Worm (Caenorhabditis elegans) whole organism, dauer: ENCODE measurements around the gene spp-13.

ENCODE experiments used
- unc-62 ChIP-seq: sonication (generic microtip); optimal IDR thresholded peaks from 2 replicates; lab custom pipeline; 2017; ENCODE audit warnings: missing biosample characterization, missing genetic modification reagents, missing genetic modification characterization

The spp-13 gene

DNA sequence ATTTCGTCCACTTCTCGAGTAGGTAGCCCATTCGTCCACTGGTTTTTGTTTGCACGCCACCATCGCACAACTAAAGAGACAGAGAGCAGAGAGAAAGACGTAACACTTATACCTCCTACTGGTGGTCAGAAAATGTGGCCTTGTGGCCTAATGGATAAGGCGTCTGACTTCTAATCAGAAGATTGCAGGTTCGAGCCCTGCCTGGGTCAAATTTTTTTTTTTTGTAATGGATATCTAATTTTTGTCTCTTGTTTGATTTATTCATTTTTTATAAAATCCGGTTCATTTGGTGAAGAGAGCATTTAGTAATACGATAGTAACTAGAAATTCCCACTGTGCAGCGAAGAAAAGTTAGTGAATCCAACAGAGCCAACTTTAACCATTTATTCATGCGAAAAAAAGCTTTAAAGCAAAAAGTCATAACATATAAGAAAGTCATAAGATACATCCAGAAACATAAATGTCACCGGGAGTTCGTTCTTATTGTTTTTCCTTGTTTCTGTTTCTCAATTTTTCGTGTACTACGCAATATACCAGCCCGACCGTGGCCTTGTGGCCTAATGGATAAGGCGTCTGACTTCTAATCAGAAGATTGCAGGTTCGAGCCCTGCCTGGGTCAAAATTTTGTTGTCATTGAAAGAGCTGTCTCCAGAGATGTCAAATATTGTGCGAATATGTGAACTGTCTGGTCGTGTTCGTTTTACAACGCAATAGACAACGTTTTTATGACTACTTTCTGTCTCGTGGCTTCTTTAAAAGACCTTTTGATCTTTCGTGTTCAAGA is 32.1 kb downstream of the spp-13 start:
- TF ChIP-seq unc-62 (GFP tag; lab: Kevin White, UChicago), result no peak

DNA sequence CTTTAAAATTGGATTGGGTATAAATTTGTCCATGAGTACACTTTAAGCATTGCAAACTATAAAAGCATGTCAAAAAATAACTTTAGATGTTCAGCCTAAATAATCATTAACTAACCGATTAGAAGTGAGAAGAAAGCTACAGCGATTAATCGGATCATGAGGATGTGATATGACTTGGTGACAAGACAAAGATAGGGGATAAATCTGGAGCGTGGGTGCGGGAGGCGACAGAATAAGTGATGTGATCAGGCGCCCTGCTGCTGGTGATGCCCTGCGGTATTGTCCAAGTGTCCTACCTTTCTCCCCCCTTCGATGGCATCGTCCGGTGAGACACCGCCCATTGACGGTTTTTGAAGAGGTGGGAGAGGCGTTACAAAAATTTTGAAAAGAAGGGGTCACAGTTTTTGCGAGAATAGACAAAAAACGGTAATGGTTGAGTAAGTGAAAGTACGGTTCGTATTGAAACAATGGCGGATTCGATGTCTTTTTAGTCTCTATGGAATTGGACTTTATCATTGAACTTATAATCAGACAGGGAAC is 33.6 kb downstream of the spp-13 start, which contains the start of gene F41D9.2:
F41D9.2 (minus strand) TSS at position 304 of the 540 bp plus-strand sequence.
- no peak for TF ChIP-seq unc-62 (GFP tag; lab: Kevin White, UChicago)

DNA sequence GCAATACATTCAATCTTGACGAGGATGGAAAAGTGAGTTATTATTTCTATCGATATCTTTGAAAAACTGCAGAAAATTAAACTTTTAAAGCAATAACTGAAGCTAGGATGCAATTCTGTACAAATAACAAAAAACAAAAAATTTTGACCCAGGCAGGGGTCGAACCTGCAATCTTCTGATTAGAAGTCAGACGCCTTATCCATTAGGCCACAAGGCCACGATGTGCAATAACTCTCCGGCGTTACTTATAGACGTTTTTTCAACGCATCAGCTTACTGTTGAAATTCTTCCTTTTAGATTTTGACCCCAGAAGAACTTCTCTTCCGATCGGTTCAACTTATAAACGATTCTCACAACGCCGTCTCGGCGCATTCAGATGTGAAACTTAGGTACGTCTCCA is 36.7 kb downstream of the spp-13 start:
- no peak for TF ChIP-seq unc-62 (GFP tag; lab: Kevin White, UChicago)

DNA sequence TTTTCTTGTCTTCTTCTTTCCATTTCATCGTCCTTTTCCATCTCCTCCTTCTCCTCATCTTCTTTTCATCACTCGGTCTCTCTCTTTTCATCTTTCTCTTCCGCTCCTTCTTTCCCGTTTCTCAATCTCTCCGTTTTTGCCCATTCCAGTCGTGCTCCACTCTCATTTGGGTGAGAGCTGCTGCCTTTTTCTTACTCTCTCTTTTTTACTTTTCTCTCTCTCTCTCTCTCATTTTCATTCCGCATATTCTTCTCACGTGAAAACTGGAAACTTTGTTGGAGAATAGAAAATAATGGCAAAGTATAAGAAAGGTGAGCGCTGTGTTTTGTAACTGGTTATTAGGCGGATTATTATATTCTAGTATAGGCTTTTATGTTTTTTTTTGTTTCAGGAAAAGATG is 40.0 kb downstream of the spp-13 start, which contains the start of gene tbc-18:
tbc-18 (plus strand) TSS at position 246 of the 400 bp plus-strand sequence.
- no peak for TF ChIP-seq unc-62 (GFP tag; lab: Kevin White, UChicago)

DNA sequence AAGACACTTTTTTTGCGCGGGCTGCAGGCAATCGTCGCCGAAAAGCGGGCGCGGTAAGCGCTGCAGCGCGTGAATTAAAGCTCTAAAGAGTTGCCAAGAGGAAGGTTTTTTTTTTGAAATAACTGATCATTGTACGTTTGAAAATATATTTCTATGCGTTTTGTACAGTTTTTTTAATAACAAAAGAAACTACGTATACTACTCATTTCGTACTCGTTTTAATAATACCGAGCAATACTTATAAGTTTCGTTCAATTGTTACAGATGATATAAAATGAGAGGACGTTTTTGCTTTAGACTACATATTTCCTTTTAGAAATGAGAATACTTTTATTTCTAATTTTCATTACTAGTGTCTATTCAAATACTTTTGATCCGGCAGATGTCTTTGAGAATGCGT is 46.4 kb downstream of the spp-13 start, which contains the start of gene nep-15:
nep-15 (plus strand) TSS at position 301 of the 400 bp plus-strand sequence.
- TF ChIP-seq unc-62 (GFP tag; lab: Kevin White, UChicago), result no peak

DNA sequence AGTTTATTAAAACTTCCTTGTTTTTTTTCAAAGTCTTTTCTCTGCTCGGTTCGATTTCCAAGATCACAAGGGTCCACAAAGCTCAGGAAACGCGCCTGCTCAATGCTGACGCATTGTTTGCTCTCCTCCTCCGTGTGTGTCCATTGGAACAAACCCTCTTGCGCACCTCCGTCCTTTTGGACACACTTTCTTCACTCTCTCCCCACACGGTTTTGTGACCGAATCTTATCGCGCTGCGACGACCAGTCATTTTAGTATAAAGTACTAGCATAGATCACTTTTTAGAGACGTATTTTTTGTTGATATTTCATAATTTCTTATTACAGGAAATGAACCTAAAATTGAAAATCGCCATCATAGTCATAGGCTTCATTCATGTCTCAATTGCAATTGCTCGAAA is 50.1 kb downstream of the spp-13 start:
- TF ChIP-seq unc-62 (GFP tag; lab: Kevin White, UChicago), result no peak

DNA sequence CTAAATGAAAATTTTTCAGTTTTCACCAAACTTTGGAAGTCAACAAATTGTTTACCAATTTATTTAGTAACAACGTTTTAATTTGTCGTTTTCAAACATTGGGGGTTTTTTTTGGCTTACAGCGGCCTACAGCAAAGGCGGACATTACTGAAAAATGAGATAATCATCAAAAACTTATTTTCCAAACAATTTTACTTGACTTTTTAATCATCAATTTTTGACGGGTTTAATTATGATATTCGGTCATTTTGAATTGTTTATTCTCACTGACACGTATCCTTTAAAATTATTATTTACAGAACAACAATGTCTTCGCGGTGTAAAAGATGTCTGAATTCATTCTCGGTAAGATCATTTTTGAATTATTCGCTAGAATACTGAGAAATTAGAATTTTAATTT is 50.8 kb downstream of the spp-13 start, which contains the start of gene F40B5.2:
F40B5.2 (plus strand) TSS at position 301 of the 400 bp plus-strand sequence.
- no peak for TF ChIP-seq unc-62 (GFP tag; lab: Kevin White, UChicago)
